Fruit fly (Drosophila melanogaster) whole organism, embryonic: ENCODE measurements around the gene Coq5.

Experiments
- BEAF-32 ChIP-seq: fragments of 200-800 bp; sonication (Bioruptor generic); optimal IDR thresholded peaks from 3 replicates; lab custom pipeline; 2017; ENCODE audit warnings: missing biosample characterization, missing genetic modification characterization, mild to moderate bottlenecking, moderate library complexity, missing genetic modification reagents
- CG10209 ChIP-seq: fragments of 200-800 bp; sonication (Bioruptor generic); optimal IDR thresholded peaks from 3 replicates; lab custom pipeline; 2017; ENCODE audit warnings: missing biosample characterization, mild to moderate bottlenecking, missing genetic modification characterization, missing genetic modification reagents
- CG10321 ChIP-seq: fragments of 200-800 bp; sonication (Bioruptor generic); IDR thresholded peaks from 2 replicates; pipeline ENCODE4 v1.3.6; 2022; ENCODE audit warnings: missing biosample characterization, missing genetic modification characterization
- CG11504 ChIP-seq: fragments of 200-800 bp; sonication (Bioruptor generic); optimal IDR thresholded peaks from 3 replicates; lab custom pipeline; 2019; ENCODE audit warnings: missing biosample characterization, mild to moderate bottlenecking, missing genetic modification characterization, moderate library complexity
- CG11696 ChIP-seq: fragments of 200-800 bp; sonication (Bioruptor generic); IDR thresholded peaks from 2 replicates; pipeline ENCODE4 v1.3.6; 2022; ENCODE audit warnings: missing biosample characterization, missing genetic modification characterization
- CG12769 ChIP-seq: fragments of 200-800 bp; sonication (Bioruptor generic); optimal IDR thresholded peaks from 2 replicates; lab custom pipeline; 2019; ENCODE audit warnings: missing biosample characterization, mild to moderate bottlenecking, missing genetic modification characterization, moderate library complexity
- CG14014 ChIP-seq: fragments of 200-800 bp; sonication (Bioruptor generic); IDR thresholded peaks from 2 replicates; pipeline ENCODE4 v1.3.6; 2022; ENCODE audit warnings: missing biosample characterization, missing genetic modification characterization
- CG14050 ChIP-seq: fragments of 200-800 bp; sonication (Bioruptor generic); IDR thresholded peaks from 3 replicates; pipeline ENCODE4 v1.3.6; 2022; ENCODE audit warnings: missing biosample characterization, missing genetic modification characterization
- CG17328 ChIP-seq: fragments of 200-800 bp; sonication (Bioruptor generic); IDR thresholded peaks from 2 replicates; pipeline ENCODE4 v1.3.6; 2022; ENCODE audit warnings: missing biosample characterization, missing genetic modification characterization
- CG17359 ChIP-seq: fragments of 200-800 bp; sonication (Bioruptor generic); optimal IDR thresholded peaks from 3 replicates; lab custom pipeline; 2018; ENCODE audit warnings: missing biosample characterization, mild to moderate bottlenecking, missing genetic modification characterization, moderate library complexity
- CG1792 ChIP-seq: fragments of 200-800 bp; sonication (Bioruptor generic); optimal IDR thresholded peaks from 2 replicates; lab custom pipeline; 2016; ENCODE audit warnings: missing biosample characterization, missing genetic modification characterization
- CG30020 ChIP-seq: fragments of 200-800 bp; optimal IDR thresholded peaks from 2 replicates; lab custom pipeline; 2019; ENCODE audit warnings: missing biosample characterization, mild to moderate bottlenecking, missing genetic modification characterization, moderate library complexity
- CG3163 ChIP-seq: fragments of 200-800 bp; sonication (Bioruptor generic); optimal IDR thresholded peaks from 3 replicates; lab custom pipeline; 2016; ENCODE audit warnings: missing biosample characterization, missing genetic modification characterization
- CG4282 ChIP-seq: fragments of 200-800 bp; sonication (Bioruptor generic); optimal IDR thresholded peaks from 2 replicates; lab custom pipeline; 2016; ENCODE audit warnings: missing biosample characterization, missing genetic modification characterization
- CG6689 ChIP-seq: fragments of 200-800 bp; sonication (Bioruptor generic); IDR thresholded peaks from 2 replicates; pipeline ENCODE4 v1.3.6; 2022; ENCODE audit warnings: missing biosample characterization, missing genetic modification characterization
- CG6791 ChIP-seq: fragments of 200-800 bp; sonication (Bioruptor generic); IDR thresholded peaks from 3 replicates; pipeline ENCODE4 v1.3.6; 2022; ENCODE audit warnings: missing biosample characterization, missing genetic modification characterization; ENCODE audit not compliant: partially characterized antibody
- CG7271 ChIP-seq: fragments of 200-800 bp; sonication (Bioruptor generic); optimal IDR thresholded peaks from 2 replicates; lab custom pipeline; 2018; ENCODE audit warnings: missing biosample characterization, mild to moderate bottlenecking, missing genetic modification characterization, moderate library complexity
- CG7556 ChIP-seq: fragments of 200-800 bp; sonication (Bioruptor generic); optimal IDR thresholded peaks from 2 replicates; lab custom pipeline; 2017; ENCODE audit warnings: missing biosample characterization, mild to moderate bottlenecking, missing genetic modification characterization
- CG9437 ChIP-seq: fragments of 200-800 bp; sonication (Bioruptor generic); optimal IDR thresholded peaks from 2 replicates; lab custom pipeline; 2018; ENCODE audit warnings: missing biosample characterization, mild to moderate bottlenecking, missing genetic modification characterization
- CTCF ChIP-seq: fragments of 200-800 bp; sonication (Bioruptor generic); optimal IDR thresholded peaks from 2 replicates; lab custom pipeline; 2017; ENCODE audit warnings: missing biosample characterization, mild to moderate bottlenecking, missing genetic modification characterization, moderate library complexity
- CrebB ChIP-seq: fragments of 200-800 bp; sonication (Bioruptor generic); optimal IDR thresholded peaks from 3 replicates; lab custom pipeline; 2018; ENCODE audit warnings: missing biosample characterization, mild to moderate bottlenecking, missing genetic modification characterization
- Deaf1 ChIP-seq: fragments of 200-800 bp; optimal IDR thresholded peaks from 3 replicates; lab custom pipeline; 2019; ENCODE audit warnings: missing biosample characterization, mild to moderate bottlenecking, missing genetic modification characterization, moderate library complexity
- Doc3 ChIP-seq: fragments of 200-800 bp; sonication (Bioruptor generic); IDR thresholded peaks from 3 replicates; pipeline ENCODE4 v1.3.6; 2022; ENCODE audit warnings: missing biosample characterization, missing genetic modification characterization; ENCODE audit not compliant: partially characterized antibody
- Hmx ChIP-seq: fragments of 200-800 bp; sonication (Bioruptor generic); optimal IDR thresholded peaks from 2 replicates; lab custom pipeline; 2016; ENCODE audit warnings: missing biosample characterization, missing genetic modification characterization
- Hr3 ChIP-seq: fragments of 200-800 bp; sonication (Bioruptor generic); optimal IDR thresholded peaks from 3 replicates; lab custom pipeline; 2016; ENCODE audit warnings: missing biosample characterization, missing genetic modification characterization
- Mad ChIP-seq: fragments of 200-800 bp; sonication (Bioruptor generic); optimal IDR thresholded peaks from 2 replicates; lab custom pipeline; 2016; ENCODE audit warnings: missing biosample characterization, missing genetic modification characterization
- Max ChIP-seq: fragments of 200-800 bp; sonication (Bioruptor generic); optimal IDR thresholded peaks from 2 replicates; lab custom pipeline; 2016; ENCODE audit warnings: missing biosample characterization, mild to moderate bottlenecking, missing genetic modification characterization
- Nf-YB ChIP-seq: fragments of 200-800 bp; sonication (Bioruptor generic); optimal IDR thresholded peaks from 3 replicates; lab custom pipeline; 2019; ENCODE audit warnings: missing biosample characterization, mild to moderate bottlenecking, missing genetic modification characterization, moderate library complexity
- Poxn ChIP-seq: fragments of 200-800 bp; sonication (Bioruptor generic); IDR thresholded peaks from 2 replicates; pipeline ENCODE4 v1.3.6; 2022; ENCODE audit warnings: missing biosample characterization, missing genetic modification characterization
- ap ChIP-seq: fragments of 200-800 bp; sonication (Bioruptor generic); IDR thresholded peaks from 2 replicates; pipeline ENCODE4 v1.3.6; 2022; ENCODE audit warnings: missing biosample characterization, missing genetic modification characterization
- bcd ChIP-seq: fragments of 200-800 bp; sonication (Bioruptor generic); optimal IDR thresholded peaks from 2 replicates; lab custom pipeline; 2017; ENCODE audit warnings: missing biosample characterization, mild to moderate bottlenecking, missing genetic modification characterization
- bsh ChIP-seq, 2 experiments: fragments of 200-800 bp; sonication (Bioruptor generic); optimal IDR thresholded peaks; 2 replicates each; lab custom pipeline; 2017 to 2018; ENCODE audit warnings: mild to moderate bottlenecking in 2 of 2, missing biosample characterization in 2 of 2, missing genetic modification characterization in 2 of 2, moderate library complexity in 1 of 2
- corto ChIP-seq: fragments of 200-800 bp; sonication (Bioruptor generic); optimal IDR thresholded peaks from 2 replicates; lab custom pipeline; 2016; ENCODE audit warnings: missing biosample characterization, mild to moderate bottlenecking, missing genetic modification characterization, moderate library complexity
- dati ChIP-seq: fragments of 200-800 bp; sonication (Bioruptor generic); IDR thresholded peaks from 2 replicates; pipeline ENCODE4 v1.3.6; 2022; ENCODE audit warnings: missing biosample characterization, missing genetic modification characterization
- dmrt99B ChIP-seq: fragments of 200-800 bp; sonication (Bioruptor generic); optimal IDR thresholded peaks from 2 replicates; lab custom pipeline; 2018; ENCODE audit warnings: missing biosample characterization, mild to moderate bottlenecking, missing genetic modification characterization, moderate library complexity
- fd102C ChIP-seq: fragments of 200-800 bp; sonication (Bioruptor generic); optimal IDR thresholded peaks from 2 replicates; lab custom pipeline; 2018; ENCODE audit warnings: missing biosample characterization, mild to moderate bottlenecking, missing genetic modification characterization, moderate library complexity
- hbn ChIP-seq: fragments of 200-800 bp; sonication (Bioruptor generic); IDR thresholded peaks from 2 replicates; pipeline ENCODE4 v1.3.6; 2022; ENCODE audit warnings: missing biosample characterization, missing genetic modification characterization; ENCODE audit not compliant: partially characterized antibody
- hkb ChIP-seq, 2 experiments: fragments of 200-800 bp in 1 of 2; fragments of >200 bp in 1 of 2; sonication (Bioruptor generic) in 1 of 2; IDR thresholded peaks in 1 of 2; optimal IDR thresholded peaks in 1 of 2; 2 replicates each; pipeline versions ENCODE4 v1.3.6 to Lab custom; 2017 to 2022; ENCODE audit warnings: missing biosample characterization in 1 of 2, missing genetic modification characterization in 1 of 2
- insv ChIP-seq, 2 experiments: fragments of 200-800 bp; sonication (Bioruptor generic); optimal IDR thresholded peaks; 3 replicates each; lab custom pipeline; 2016 to 2018; ENCODE audit warnings: missing biosample characterization in 2 of 2, missing genetic modification characterization in 2 of 2
- nmo ChIP-seq: fragments of 200-800 bp; sonication (Bioruptor generic); optimal IDR thresholded peaks from 2 replicates; lab custom pipeline; 2018; ENCODE audit warnings: missing biosample characterization, mild to moderate bottlenecking, missing genetic modification characterization, moderate library complexity
- oc ChIP-seq: fragments of 200-800 bp; sonication (Bioruptor generic); optimal IDR thresholded peaks from 2 replicates; lab custom pipeline; 2018; ENCODE audit warnings: missing biosample characterization, mild to moderate bottlenecking, missing genetic modification characterization, moderate library complexity
- pum ChIP-seq: fragments of 200-800 bp; sonication (Bioruptor generic); optimal IDR thresholded peaks from 2 replicates; lab custom pipeline; 2016; ENCODE audit warnings: missing biosample characterization, missing genetic modification characterization
- ranshi ChIP-seq: fragments of 200-800 bp; sonication (Bioruptor generic); IDR thresholded peaks from 2 replicates; pipeline ENCODE4 v1.3.6; 2022; ENCODE audit warnings: missing biosample characterization, missing genetic modification characterization
- rib ChIP-seq: fragments of 200-800 bp; sonication (Bioruptor generic); IDR thresholded peaks from 2 replicates; pipeline ENCODE4 v1.3.6; 2022; ENCODE audit warnings: missing biosample characterization, missing genetic modification characterization
- sima ChIP-seq: fragments of 200-800 bp; sonication (Bioruptor generic); optimal IDR thresholded peaks from 2 replicates; lab custom pipeline; 2016; ENCODE audit warnings: missing biosample characterization, missing genetic modification characterization
- slbo ChIP-seq: fragments of 200-800 bp; sonication (Bioruptor generic); IDR thresholded peaks from 2 replicates; pipeline ENCODE4 v1.3.6; 2022; ENCODE audit warnings: missing biosample characterization, missing genetic modification characterization
- stwl ChIP-seq: fragments of 200-800 bp; sonication (Bioruptor generic); optimal IDR thresholded peaks from 3 replicates; lab custom pipeline; 2018; ENCODE audit warnings: missing biosample characterization, mild to moderate bottlenecking, missing genetic modification characterization, moderate library complexity
- tap ChIP-seq: fragments of 200-800 bp; optimal IDR thresholded peaks from 3 replicates; lab custom pipeline; 2019; ENCODE audit warnings: missing biosample characterization, mild to moderate bottlenecking, missing genetic modification characterization, moderate library complexity
- tup ChIP-seq: fragments of 200-800 bp; sonication (Bioruptor generic); optimal IDR thresholded peaks from 2 replicates; lab custom pipeline; 2016; ENCODE audit warnings: missing biosample characterization, mild to moderate bottlenecking, missing genetic modification characterization, moderate library complexity
- zen ChIP-seq: fragments of 200-800 bp; sonication (Bioruptor generic); optimal IDR thresholded peaks from 3 replicates; lab custom pipeline; 2018; ENCODE audit warnings: missing biosample characterization, mild to moderate bottlenecking, missing genetic modification characterization, moderate library complexity

Gene Coq5

DNA sequence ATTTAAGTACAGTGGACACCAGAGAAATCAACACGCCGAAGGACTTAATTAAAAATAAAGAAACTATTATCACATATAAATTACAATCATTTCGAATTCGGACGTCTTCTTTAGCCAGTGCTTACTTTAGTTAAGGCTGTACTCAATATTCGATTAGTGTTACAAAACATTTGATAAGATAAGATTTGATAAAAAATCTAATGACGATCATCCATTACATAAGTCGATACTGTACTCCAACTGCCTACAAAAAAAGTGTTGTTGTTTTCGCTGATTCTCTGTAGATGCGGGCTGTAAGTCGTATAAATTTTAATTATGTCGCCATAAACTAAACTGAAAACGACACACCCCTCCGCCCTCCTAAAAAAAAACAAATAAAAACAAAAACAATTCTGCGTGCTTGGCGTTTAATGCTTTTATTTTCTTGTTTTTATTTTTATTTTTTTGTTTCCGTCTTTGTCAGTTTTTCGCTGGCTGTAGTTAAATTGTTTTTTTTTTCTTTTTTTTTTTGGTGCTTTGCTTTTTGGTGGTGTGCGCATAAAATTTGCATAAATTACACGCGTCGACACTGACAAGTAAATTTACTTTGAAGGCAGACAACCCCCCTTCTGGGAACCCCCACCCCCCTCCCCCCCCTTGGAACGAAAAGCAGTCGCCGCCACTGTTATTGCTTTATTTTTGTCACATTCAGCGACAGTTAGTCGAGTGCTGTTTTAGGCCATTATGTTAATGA is 40.6 kb upstream of the Coq5 start (continued):
- TF ChIP-seq sima (no peak), Nf-YB (GFP tag; lab: Kevin White, UChicago) (no peak), pum (no peak), CG10209 (no peak), CG11504 (tag; lab: Kevin White, UChicago) (no peak), CG12769 (tag; lab: Kevin White, UChicago) (peak; percentile 57), CG11696 (no peak), CG17359 (tag; lab: Kevin White, UChicago) (no peak), Mad (no peak), CG17328 (GFP tag; lab: Robert Waterston, UW) (no peak), CG6791 (GFP tag; lab: Robert Waterston, UW) (no peak), Hr3 (GFP tag; lab: Kevin White, UChicago) (no peak), tup (GFP tag; lab: Kevin White, UChicago) (no peak), dati (GFP tag; lab: Robert Waterston, UW) (no peak), CG4282 (GFP tag; lab: Kevin White, UChicago) (no peak), hkb (optimal IDR thresholded peaks at IDR 0.05; lab: Kevin White, UChicago) (no peak), hkb (GFP tag; IDR thresholded peaks at IDR 0.05; lab: Robert Waterston, UW) (no peak), CG9437 (GFP tag; lab: Kevin White, UChicago) (no peak), Deaf1 (tag; lab: Kevin White, UChicago) (no peak), Hmx (GFP tag; lab: Kevin White, UChicago) (no peak), insv (GFP tag; optimal IDR thresholded peaks at IDR 0.05; lab: Kevin White, UChicago) (no peak), CG30020 (tag; lab: Kevin White, UChicago) (no peak), CG3163 (GFP tag; lab: Kevin White, UChicago) (no peak), ap (GFP tag; lab: Robert Waterston, UW) (no peak), fd102C (GFP tag; lab: Kevin White, UChicago) (no peak), stwl (no peak), CG6689 (GFP tag; lab: Robert Waterston, UW) (0 out of 2 replicates have a peak, but pooled peaks have one; percentile 10), BEAF-32 (GFP tag; lab: Kevin White, UChicago) (no peak), CG7556 (GFP tag; lab: Kevin White, UChicago) (no peak), bsh (GFP tag; optimal IDR thresholded peaks at IDR 0.05; lab: Kevin White, UChicago) (no peak), Doc3 (GFP tag; lab: Robert Waterston, UW) (no peak), CG14050 (GFP tag; lab: Robert Waterston, UW) (no peak), CTCF (GFP tag; lab: Kevin White, UChicago) (no peak), Max (GFP tag; lab: Kevin White, UChicago) (no peak), CG7271 (no peak), CG10321 (GFP tag; lab: Robert Waterston, UW) (no peak), ranshi (peak; percentile 31), nmo (GFP tag; lab: Kevin White, UChicago) (no peak), hbn (no peak), dmrt99B (tag; lab: Kevin White, UChicago) (peak; percentile 6), CrebB (tag; lab: Kevin White, UChicago) (no peak), oc (tag; lab: Kevin White, UChicago) (no peak), zen (no peak), bcd (GFP tag; lab: Kevin White, UChicago) (no peak), CG1792 (GFP tag; lab: Kevin White, UChicago) (no peak), slbo (GFP tag; lab: Robert Waterston, UW) (peak; percentile 58), Poxn (GFP tag; lab: Robert Waterston, UW) (no peak), corto (GFP tag; lab: Kevin White, UChicago) (no peak), CG14014 (peak; percentile 8; the same call in 1 of the 2 replicates), tap (tag; lab: Kevin White, UChicago) (no peak), rib (GFP tag; lab: Robert Waterston, UW) (no peak)
